Worm (Caenorhabditis elegans) whole organism, mixed stage, embryonic: ENCODE data around the gene Y45F10B.59.

ENCODE experiments used
- drap-1 ChIP-seq: fragments of 200-800 bp; sonication (Bioruptor generic); optimal IDR thresholded peaks from 3 replicates; lab custom pipeline; 2018; ENCODE audit warnings: mild to moderate bottlenecking, missing genetic modification characterization, missing compliant biosample characterization
- nhr-12 ChIP-seq: fragments of 150-350 bp; optimal IDR thresholded peaks from 2 replicates; lab custom pipeline; 2014; ENCODE audit warnings: missing biosample characterization, missing genetic modification characterization
- nhr-76 ChIP-seq: sonication (generic microtip); optimal IDR thresholded peaks from 2 replicates; lab custom pipeline; 2017; ENCODE audit warnings: missing biosample characterization, missing genetic modification characterization
- ztf-11 ChIP-seq: fragments of 150-350 bp; optimal IDR thresholded peaks from 2 replicates; lab custom pipeline; 2014; ENCODE audit warnings: missing biosample characterization, missing genetic modification characterization

- TF ChIP-seq drap-1 (GFP tag; lab: Kevin White, UChicago), result no peak
- TF ChIP-seq nhr-76 (tag; lab: Kevin White, UChicago), result no peak
- TF ChIP-seq ztf-11 (tag; lab: Kevin White, UChicago), result no peak
- TF ChIP-seq nhr-12, result no peak
Observed at ce11 chrIV:13559020-13559419, 43.4 kb upstream of the Y45F10B.59 start.
